Fruit fly (Drosophila melanogaster): Measurements from ENCODE around the gene Mlp84B.

Mlp84B gene

dm6 chr3R:7127966-7128365 lies 10.4 kb upstream of the Mlp84B start, which contains the start of gene CG10068 (continued):
- TF ChIP-seq Eip75B (GFP tag; optimal IDR thresholded peaks at IDR 0.05), result peak; percentile 88
- peak; percentile 86 for TF ChIP-seq CG34406 (GFP tag; optimal IDR thresholded peaks at IDR 0.05)
- TF ChIP-seq Ets21C (GFP tag; optimal IDR thresholded peaks at IDR 0.05), result peak; percentile 81
- peak; percentile 38 for TF ChIP-seq CG8319 (GFP tag; optimal IDR thresholded peaks at IDR 0.05)
- peak; percentile 11 for TF ChIP-seq CG9139 (GFP tag; optimal IDR thresholded peaks at IDR 0.05)
- TF ChIP-seq Sox15 (GFP tag; optimal IDR thresholded peaks at IDR 0.05), result peak; percentile 64
- TF ChIP-seq OdsH (GFP tag; optimal IDR thresholded peaks at IDR 0.05), result peak; percentile 79
- peak; percentile 93 for TF ChIP-seq CG6163 (GFP tag; IDR thresholded peaks at IDR 0.05)

dm6 chr3R:7124109-7124639 lies 6.6 kb upstream of the Mlp84B start, which contains the start of the genes Alh and CG10098:
TSS of gene Alh (minus strand) at chr3R:7124185.
TSS of gene CG10098 (plus strand) at chr3R:7124548.
- peak; percentile 81 for TF ChIP-seq CG3032 (tag; optimal IDR thresholded peaks at IDR 0.05)
- TF ChIP-seq CG15336 (GFP tag; IDR thresholded peaks at IDR 0.05), result peak; percentile 23; the same call in 1 of the 2 replicates
- TF ChIP-seq CG6163 (GFP tag; IDR thresholded peaks at IDR 0.05), result peak; percentile 79
- TF ChIP-seq net (GFP tag; optimal IDR thresholded peaks at IDR 0.05), result peak; percentile 62
- TF ChIP-seq Blimp-1 (GFP tag; optimal IDR thresholded peaks at IDR 0.05), result peak; percentile 28
- TF ChIP-seq Hr38 (GFP tag; optimal IDR thresholded peaks at IDR 0.05), result peak; percentile 41
- TF ChIP-seq CG6854 (GFP tag; optimal IDR thresholded peaks at IDR 0.05), result no peak
- TF ChIP-seq Ets21C (GFP tag; optimal IDR thresholded peaks at IDR 0.05), result peak; percentile 86
- TF ChIP-seq OdsH (GFP tag; optimal IDR thresholded peaks at IDR 0.05), result peak; percentile 85
- TF ChIP-seq Eip78C (GFP tag), result peak; percentile 90
- TF ChIP-seq Eip93F (GFP tag; optimal IDR thresholded peaks at IDR 0.05), result peak; percentile 69
- peak; percentile 93 for TF ChIP-seq Hr39 (GFP tag; optimal IDR thresholded peaks at IDR 0.05)
- peak; percentile 61 for TF ChIP-seq fd59A (GFP tag; optimal IDR thresholded peaks at IDR 0.05)
- peak; percentile 91 for TF ChIP-seq cyc (GFP tag; optimal IDR thresholded peaks at IDR 0.05)
- TF ChIP-seq Sox14 (GFP tag; optimal IDR thresholded peaks at IDR 0.05), result peak; percentile 82
- TF ChIP-seq CG31627 (GFP tag; optimal IDR thresholded peaks at IDR 0.05), result peak; percentile 93
- TF ChIP-seq lz (GFP tag; optimal IDR thresholded peaks at IDR 0.05), result peak; percentile 89
- peak; percentile 93 for TF ChIP-seq fkh (GFP tag; optimal IDR thresholded peaks at IDR 0.05)
- peak; percentile 88 for TF ChIP-seq Sox15 (GFP tag; optimal IDR thresholded peaks at IDR 0.05)
- peak; percentile 55 for TF ChIP-seq Lpt (GFP tag; optimal IDR thresholded peaks at IDR 0.05)
- peak; percentile 42 for TF ChIP-seq spab (GFP tag; optimal IDR thresholded peaks at IDR 0.05)
- TF ChIP-seq acj6 (GFP tag; optimal IDR thresholded peaks at IDR 0.05), result peak; percentile 88
- no peak for TF ChIP-seq CG16779 (tag; optimal IDR thresholded peaks at IDR 0.05)
- TF ChIP-seq CG8119 (GFP tag; IDR thresholded peaks at IDR 0.05), result peak; percentile 34; the same call in 2 of the 3 replicates
- peak; percentile 68 for TF ChIP-seq CG34406 (GFP tag; optimal IDR thresholded peaks at IDR 0.05)
- peak; percentile 72 for TF ChIP-seq CG4318 (GFP tag; optimal IDR thresholded peaks at IDR 0.05)
- TF ChIP-seq achi (GFP tag; optimal IDR thresholded peaks at IDR 0.05), result peak; percentile 82
- peak; percentile 52 for TF ChIP-seq CG11762 (GFP tag; optimal IDR thresholded peaks at IDR 0.05; ENCODE audit: insufficient read depth)
- TF ChIP-seq CG9139 (GFP tag; optimal IDR thresholded peaks at IDR 0.05), result no peak
- peak; percentile 86 for TF ChIP-seq Smox (GFP tag; optimal IDR thresholded peaks at IDR 0.05)
- TF ChIP-seq Eip75B (GFP tag; optimal IDR thresholded peaks at IDR 0.05), result peak; percentile 76
- peak; percentile 37 for TF ChIP-seq CG6808 (GFP tag; optimal IDR thresholded peaks at IDR 0.05)
- TF ChIP-seq CG11294 (GFP tag; IDR thresholded peaks at IDR 0.05), result peak; percentile 56; the same call in 1 of the 2 replicates
- peak; percentile 72 for TF ChIP-seq CG3919 (GFP tag; optimal IDR thresholded peaks at IDR 0.05)
- peak; percentile 89 for TF ChIP-seq esn (GFP tag; optimal IDR thresholded peaks at IDR 0.05)
- TF ChIP-seq Ets96B (tag; optimal IDR thresholded peaks at IDR 0.05), result peak; percentile 61
- peak in 1 of 2 experiments; percentile 48 for TF ChIP-seq ss (GFP tag; optimal IDR thresholded peaks at IDR 0.05)
- no peak for TF ChIP-seq fd85E (GFP tag; optimal IDR thresholded peaks at IDR 0.05)
- TF ChIP-seq dac (GFP tag; optimal IDR thresholded peaks at IDR 0.05), result peak; percentile 60
- peak; percentile 55 for TF ChIP-seq CG10669 (GFP tag; optimal IDR thresholded peaks at IDR 0.05)
- peak; percentile 61 to 88 for TF ChIP-seq salr (GFP tag; optimal IDR thresholded peaks at IDR 0.05)
- peak; percentile 87 for TF ChIP-seq Met (GFP tag; optimal IDR thresholded peaks at IDR 0.05)
- TF ChIP-seq Hr4 (GFP tag; optimal IDR thresholded peaks at IDR 0.05), result peak; percentile 84
- peak; percentile 75 for TF ChIP-seq Sox102F (GFP tag; optimal IDR thresholded peaks at IDR 0.05)
- TF ChIP-seq vri (GFP tag; optimal IDR thresholded peaks at IDR 0.05), result peak; percentile 42
- TF ChIP-seq Gug (GFP tag; IDR thresholded peaks at IDR 0.05), result peak; percentile 55
- TF ChIP-seq pdm3 (GFP tag; optimal IDR thresholded peaks at IDR 0.05), result peak; percentile 91

All from whole organism, prepupa.